Fruit fly (Drosophila melanogaster) whole organism, wandering third instar larva: ENCODE results near the gene bam.

Experiments used
- Abd-B ChIP-seq: fragments of >200 bp; optimal IDR thresholded peaks from 2 replicates; lab custom pipeline; 2017; ENCODE audit warnings: missing biosample characterization, missing genetic modification characterization
- CG32264 ChIP-seq: fragments of 200-800 bp; sonication (Bioruptor generic); optimal IDR thresholded peaks from 2 replicates; lab custom pipeline; 2016; ENCODE audit warnings: missing biosample characterization, missing genetic modification characterization
- CG9705 ChIP-seq: fragments of 200-800 bp; sonication (Bioruptor generic); optimal IDR thresholded peaks from 2 replicates; lab custom pipeline; 2018; ENCODE audit warnings: missing biosample characterization, mild to moderate bottlenecking, missing genetic modification characterization
- CrebA ChIP-seq: fragments of 200-800 bp; sonication (Bioruptor generic); optimal IDR thresholded peaks from 2 replicates; lab custom pipeline; 2016; ENCODE audit warnings: missing biosample characterization, mild to moderate bottlenecking, missing genetic modification characterization, borderline replicate concordance
- Dfd ChIP-seq: fragments of >200 bp; optimal IDR thresholded peaks from 2 replicates; lab custom pipeline; 2017; ENCODE audit warnings: missing biosample characterization, missing genetic modification characterization
- Dif ChIP-seq: fragments of 200-275, 200-300 bp; sonication (Bioruptor generic); optimal IDR thresholded peaks from 2 replicates; lab custom pipeline; 2018; ENCODE audit warnings: missing biosample characterization, missing genetic modification characterization; ENCODE audit not compliant: partially characterized antibody
- GATAd ChIP-seq: sonication (Bioruptor generic); optimal IDR thresholded peaks from 2 replicates; lab custom pipeline; 2016; ENCODE audit warnings: missing biosample characterization, missing genetic modification characterization
- Hnf4 ChIP-seq: fragments of 200-800 bp; sonication (Bioruptor generic); optimal IDR thresholded peaks from 2 replicates; lab custom pipeline; 2016; ENCODE audit warnings: missing biosample characterization, mild to moderate bottlenecking, missing genetic modification characterization
- Hr78 ChIP-seq: fragments of >200 bp; optimal IDR thresholded peaks from 2 replicates; lab custom pipeline; 2017; ENCODE audit warnings: missing biosample characterization, missing genetic modification characterization
- Hr83 ChIP-seq: fragments of 200-300 bp; sonication (Bioruptor generic); optimal IDR thresholded peaks from 2 replicates; lab custom pipeline; 2016; ENCODE audit warnings: missing biosample characterization, mild to moderate bottlenecking, missing genetic modification characterization, moderate library complexity; ENCODE audit not compliant: poor library complexity, severe bottlenecking
- Jra ChIP-seq: sonication (Bioruptor generic); optimal IDR thresholded peaks from 2 replicates; lab custom pipeline; 2016; ENCODE audit warnings: missing biosample characterization, missing genetic modification characterization
- Mio ChIP-seq: sonication (Bioruptor generic); optimal IDR thresholded peaks from 2 replicates; lab custom pipeline; 2016; ENCODE audit warnings: missing biosample characterization, missing genetic modification characterization
- Myc ChIP-seq: fragments of >200 bp; optimal IDR thresholded peaks from 2 replicates; lab custom pipeline; 2017
- N ChIP-seq: fragments of >200 bp; optimal IDR thresholded peaks from 2 replicates; lab custom pipeline; 2018; ENCODE audit warnings: missing biosample characterization, missing external identifiers, missing genetic modification characterization
- OdsH ChIP-seq: fragments of 200-800 bp; sonication (Bioruptor generic); optimal IDR thresholded peaks from 2 replicates; lab custom pipeline; 2016; ENCODE audit warnings: missing biosample characterization, mild to moderate bottlenecking, missing genetic modification characterization
- Rel ChIP-seq, 2 experiments: fragments of 200-800 bp; sonication (Bioruptor generic) in 1 of 2; optimal IDR thresholded peaks; 2 replicates in 1 of 2; 3 replicates in 1 of 2; lab custom pipeline; 2016 to 2019; ENCODE audit warnings: mild to moderate bottlenecking in 2 of 2, missing biosample characterization in 2 of 2, missing genetic modification characterization in 2 of 2, moderate library complexity in 1 of 2
- Sp1 ChIP-seq: fragments of 200-800 bp; sonication (Bioruptor generic); optimal IDR thresholded peaks from 3 replicates; lab custom pipeline; 2019; ENCODE audit warnings: missing biosample characterization, mild to moderate bottlenecking, missing genetic modification characterization, moderate library complexity
- Vsx2 ChIP-seq: fragments of 200-300, 225-300 bp; sonication (Bioruptor generic); optimal IDR thresholded peaks from 2 replicates; lab custom pipeline; 2018; ENCODE audit warnings: missing biosample characterization, missing genetic modification characterization; ENCODE audit not compliant: partially characterized antibody
- br ChIP-seq: fragments of 200-800 bp; sonication (Bioruptor generic); optimal IDR thresholded peaks from 2 replicates; lab custom pipeline; 2016; ENCODE audit warnings: missing biosample characterization, missing genetic modification characterization
- brk ChIP-seq: fragments of 200-800 bp; sonication (Bioruptor generic); optimal IDR thresholded peaks from 2 replicates; lab custom pipeline; 2016; ENCODE audit warnings: missing biosample characterization, mild to moderate bottlenecking, missing genetic modification characterization
- dl ChIP-seq, 2 experiments: fragments of 175-275, 200-275 bp in 1 of 2; fragments of 200-275 bp in 1 of 2; sonication (Bioruptor generic); optimal IDR thresholded peaks; lab custom pipeline; 2018; ENCODE audit warnings: mild to moderate bottlenecking in 2 of 2, missing biosample characterization in 2 of 2, missing genetic modification characterization in 2 of 2, moderate library complexity in 2 of 2; ENCODE audit not compliant: partially characterized antibody in 2 of 2, insufficient read depth in 1 of 2
- dmrt93B ChIP-seq: fragments of 200-800 bp; sonication (Bioruptor generic); optimal IDR thresholded peaks from 2 replicates; lab custom pipeline; 2018; ENCODE audit warnings: missing biosample characterization, mild to moderate bottlenecking, missing genetic modification characterization
- dsf ChIP-seq: sonication (Bioruptor generic); optimal IDR thresholded peaks from 2 replicates; lab custom pipeline; 2016; ENCODE audit warnings: missing biosample characterization, missing genetic modification characterization, borderline replicate concordance
- ey ChIP-seq: fragments of 200-800 bp; sonication (Bioruptor generic); optimal IDR thresholded peaks from 2 replicates; lab custom pipeline; 2016; ENCODE audit warnings: missing biosample characterization, missing genetic modification characterization
- foxo ChIP-seq, 2 experiments: fragments of 200-800 bp; sonication (Bioruptor generic); optimal IDR thresholded peaks; 2 replicates in 1 of 2; 3 replicates in 1 of 2; lab custom pipeline; 2016 to 2017; ENCODE audit warnings: missing biosample characterization in 2 of 2, missing genetic modification characterization in 2 of 2
- fru ChIP-seq: fragments of 200-800 bp; sonication (Bioruptor generic); optimal IDR thresholded peaks from 3 replicates; lab custom pipeline; 2016; ENCODE audit warnings: missing biosample characterization, mild to moderate bottlenecking, missing genetic modification characterization
- h ChIP-seq: fragments of 200-800 bp; sonication (Bioruptor generic); optimal IDR thresholded peaks from 3 replicates; lab custom pipeline; 2016; ENCODE audit warnings: missing biosample characterization, mild to moderate bottlenecking, missing genetic modification characterization
- jim ChIP-seq: fragments of 175-275, 200-325 bp; sonication (Bioruptor generic); optimal IDR thresholded peaks from 2 replicates; lab custom pipeline; 2016; ENCODE audit warnings: missing biosample characterization, mild to moderate bottlenecking, missing genetic modification characterization
- lola ChIP-seq: fragments of >200 bp; optimal IDR thresholded peaks from 2 replicates; lab custom pipeline; 2017; ENCODE audit warnings: missing biosample characterization, missing genetic modification characterization
- pan ChIP-seq: fragments of >200 bp; optimal IDR thresholded peaks from 2 replicates; lab custom pipeline; 2017
- psq ChIP-seq: fragments of 200-800 bp; sonication (Bioruptor generic); optimal IDR thresholded peaks from 3 replicates; lab custom pipeline; 2017; ENCODE audit warnings: missing biosample characterization, mild to moderate bottlenecking, missing genetic modification characterization, moderate library complexity
- rgr ChIP-seq: fragments of 200-800 bp; sonication (Bioruptor generic); optimal IDR thresholded peaks from 3 replicates; lab custom pipeline; 2016; ENCODE audit warnings: missing biosample characterization, mild to moderate bottlenecking, missing genetic modification characterization
- sage ChIP-seq: fragments of 200-800 bp; sonication (Bioruptor generic); optimal IDR thresholded peaks from 2 replicates; lab custom pipeline; 2016; ENCODE audit warnings: missing biosample characterization, mild to moderate bottlenecking, missing genetic modification characterization
- sv ChIP-seq: fragments of 200-800 bp; sonication (Bioruptor generic); optimal IDR thresholded peaks from 3 replicates; lab custom pipeline; 2016; ENCODE audit warnings: missing biosample characterization, missing genetic modification characterization
- tai ChIP-seq: sonication (Bioruptor generic); optimal IDR thresholded peaks from 2 replicates; lab custom pipeline; 2016; ENCODE audit warnings: missing biosample characterization, missing genetic modification characterization
- usp ChIP-seq: fragments of >200 bp; optimal IDR thresholded peaks from 2 replicates; lab custom pipeline; 2017; ENCODE audit warnings: missing biosample characterization, missing genetic modification characterization
- woc ChIP-seq: sonication (Bioruptor generic); optimal IDR thresholded peaks from 2 replicates; lab custom pipeline; 2016; ENCODE audit warnings: missing biosample characterization, mild to moderate bottlenecking, missing genetic modification characterization

The bam gene

DNA sequence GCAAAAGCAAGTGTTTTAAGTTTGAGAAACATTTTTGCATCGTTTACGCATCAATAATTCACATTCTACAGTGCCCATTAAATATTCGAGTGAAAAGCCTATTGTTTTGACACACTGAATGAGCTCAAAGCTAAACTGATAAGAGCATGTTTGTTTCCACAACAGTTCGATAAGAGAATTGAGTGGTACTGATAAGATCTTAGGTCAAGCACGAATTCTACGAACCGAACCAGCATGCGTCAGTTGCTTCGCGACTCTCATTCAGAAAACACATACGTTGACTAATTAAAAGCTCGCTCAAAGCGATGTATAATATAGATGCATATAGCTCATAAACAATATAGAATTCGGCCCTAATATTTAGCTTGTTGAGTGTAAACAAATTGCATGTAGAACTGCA is 35.7 kb downstream of the bam start:
- TF ChIP-seq Mio (GFP tag; lab: Kevin White, UChicago) (no peak), Hnf4 (GFP tag; lab: Kevin White, UChicago) (no peak), Rel (GFP tag; optimal IDR thresholded peaks at IDR 0.05; lab: Kevin White, UChicago) (no peak), Rel (tag; optimal IDR thresholded peaks at IDR 0.05; lab: Kevin White, UChicago) (no peak), Vsx2 (GFP tag; lab: Kevin White, UChicago) (no peak), Abd-B (GFP tag; lab: Kevin White, UChicago) (no peak), foxo (GFP tag; optimal IDR thresholded peaks at IDR 0.05; lab: Kevin White, UChicago) (no peak), Sp1 (GFP tag; lab: Kevin White, UChicago) (no peak), CG9705 (GFP tag; lab: Kevin White, UChicago) (no peak), tai (no peak), fru (GFP tag; lab: Kevin White, UChicago) (no peak), Hr83 (GFP tag; lab: Kevin White, UChicago) (no peak), pan (lab: Kevin White, UChicago) (no peak), sage (GFP tag; lab: Kevin White, UChicago) (no peak), usp (GFP tag; lab: Kevin White, UChicago) (no peak), dsf (GFP tag; lab: Kevin White, UChicago) (no peak), lola (no peak), jim (no peak), ey (GFP tag; lab: Kevin White, UChicago) (no peak), Myc (lab: Kevin White, UChicago) (no peak), h (GFP tag; lab: Kevin White, UChicago) (no peak)

DNA sequence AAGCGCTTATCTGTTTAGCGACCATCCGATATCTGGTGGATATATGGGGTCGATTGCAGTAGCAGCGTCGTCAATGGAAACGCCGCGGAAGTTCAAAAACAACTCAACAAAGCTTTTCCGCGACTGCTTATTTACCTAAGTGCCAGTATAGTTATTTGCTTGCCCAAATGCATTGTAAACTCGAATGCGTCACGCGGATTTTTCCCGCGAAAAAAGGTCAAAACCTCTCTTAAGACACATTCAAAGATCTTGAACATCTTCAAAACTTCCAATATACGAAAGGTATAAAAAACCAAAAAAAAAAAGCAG is 36.2 kb downstream of the bam start:
- TF ChIP-seq br (GFP tag; lab: Kevin White, UChicago) (no peak), sv (GFP tag; lab: Kevin White, UChicago) (no peak), Jra (GFP tag; lab: Kevin White, UChicago) (no peak), GATAd (GFP tag; lab: Kevin White, UChicago) (no peak), usp (GFP tag; lab: Kevin White, UChicago) (no peak), OdsH (GFP tag; lab: Kevin White, UChicago) (no peak), jim (no peak), dl (GFP tag; optimal IDR thresholded peaks at IDR 0.05; lab: Kevin White, UChicago; ENCODE audit: insufficient read depth in 1 of 2, partially characterized antibody in 2 of 2) (no peak)
- TF ChIP-seq, all 38 proteins: peak for 0

DNA sequence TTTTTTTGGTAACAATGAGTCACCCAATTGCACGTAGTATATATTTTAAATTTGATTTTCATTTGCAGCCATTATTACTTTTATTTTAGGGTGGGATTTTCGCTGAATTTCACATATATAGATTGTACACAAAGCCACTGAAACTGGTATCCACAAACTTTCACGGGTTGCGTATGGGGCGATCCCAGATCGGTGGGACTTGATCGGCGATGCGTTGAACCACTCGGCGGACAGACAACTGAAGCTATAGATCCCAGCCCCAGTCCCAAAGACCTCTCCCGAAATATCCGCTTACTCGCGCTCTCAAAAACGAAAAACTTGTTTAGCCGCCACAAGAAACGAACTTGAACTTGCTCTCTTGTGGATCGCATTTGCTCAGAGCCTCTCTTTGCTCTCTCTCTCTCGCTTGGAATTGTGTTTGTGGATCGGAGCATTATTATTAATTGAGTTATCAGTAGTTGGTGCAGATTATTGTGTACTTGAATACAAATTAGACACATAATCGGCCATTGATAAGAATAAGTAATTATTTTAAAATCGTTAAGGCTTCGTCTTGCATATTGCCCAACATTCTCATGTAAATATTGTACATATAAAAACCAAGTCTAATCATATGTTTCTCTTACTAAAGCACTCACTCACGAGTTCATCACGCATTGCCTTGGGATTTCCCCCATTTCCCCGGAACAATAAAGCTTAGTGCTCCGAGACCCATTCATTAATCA is 36.7 kb downstream of the bam start, which contains the start of gene Cad96Ca:
Gene Cad96Ca (minus strand): TSS at position 242 of the 725 bp plus-strand sequence.
- peak; percentile 85 for TF ChIP-seq Vsx2 (GFP tag; lab: Kevin White, UChicago)
- TF ChIP-seq N (GFP tag; lab: Kevin White, UChicago): no peak
- TF ChIP-seq sage (GFP tag; lab: Kevin White, UChicago): no peak
- peak; percentile 89 for TF ChIP-seq Dif (GFP tag; lab: Kevin White, UChicago)
- TF ChIP-seq Hr83 (GFP tag; lab: Kevin White, UChicago): peak; percentile 21
- TF ChIP-seq dl (GFP tag; optimal IDR thresholded peaks at IDR 0.05; lab: Kevin White, UChicago; ENCODE audit: insufficient read depth in 1 of 2, partially characterized antibody in 2 of 2): peak; percentile 47 to 78
- TF ChIP-seq Rel (GFP tag; optimal IDR thresholded peaks at IDR 0.05; lab: Kevin White, UChicago): no peak
- peak; percentile 71 for TF ChIP-seq Rel (tag; optimal IDR thresholded peaks at IDR 0.05; lab: Kevin White, UChicago)

DNA sequence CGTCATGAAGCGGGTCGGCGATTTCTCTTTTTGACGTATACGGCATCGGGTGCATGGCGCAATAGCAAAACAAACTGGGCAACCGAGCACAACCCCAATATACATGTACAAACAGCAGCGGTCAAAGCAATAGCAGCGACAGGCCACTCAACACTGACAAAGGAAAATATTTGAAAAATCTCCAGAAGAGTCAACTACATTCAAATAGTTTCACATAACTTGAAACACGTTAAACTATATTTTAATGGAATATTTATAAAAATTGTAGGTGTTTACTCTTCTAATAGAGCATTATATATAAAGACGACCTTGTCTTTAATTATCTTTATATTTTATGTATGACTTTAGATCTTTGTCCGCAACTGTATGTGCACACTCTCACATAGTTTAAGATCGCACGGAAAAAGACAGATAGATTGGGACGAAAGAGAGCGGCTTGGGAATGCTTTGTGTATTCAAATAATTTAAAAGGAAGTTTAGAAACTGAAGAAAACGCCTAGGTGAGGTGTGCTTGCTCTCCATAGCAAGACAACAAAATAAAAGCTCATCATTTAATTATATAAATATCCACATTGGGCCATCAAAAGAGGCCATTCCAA is 37.4 kb downstream of the bam start:
- TF ChIP-seq brk (GFP tag; lab: Kevin White, UChicago) (peak; percentile 15), pan (lab: Kevin White, UChicago) (no peak), Hr83 (GFP tag; lab: Kevin White, UChicago) (no peak), woc (GFP tag; lab: Kevin White, UChicago) (peak; percentile 43), sage (GFP tag; lab: Kevin White, UChicago) (peak; percentile 38), usp (GFP tag; lab: Kevin White, UChicago) (no peak), CrebA (GFP tag; lab: Kevin White, UChicago) (no peak), Vsx2 (GFP tag; lab: Kevin White, UChicago) (no peak), dl (GFP tag; optimal IDR thresholded peaks at IDR 0.05; lab: Kevin White, UChicago; ENCODE audit: insufficient read depth in 1 of 2, partially characterized antibody in 2 of 2) (no peak), Dfd (no peak), psq (GFP tag; lab: Kevin White, UChicago) (peak; percentile 65), ey (GFP tag; lab: Kevin White, UChicago) (peak; percentile 64), dmrt93B (peak; percentile 45), Jra (GFP tag; lab: Kevin White, UChicago) (no peak), Hr78 (GFP tag; lab: Kevin White, UChicago) (no peak), Mio (GFP tag; lab: Kevin White, UChicago) (no peak), rgr (peak; percentile 78), Sp1 (GFP tag; lab: Kevin White, UChicago) (peak; percentile 66), sv (GFP tag; lab: Kevin White, UChicago) (peak; percentile 63), dsf (GFP tag; lab: Kevin White, UChicago) (no peak), Myc (lab: Kevin White, UChicago) (no peak), jim (no peak), tai (peak; percentile 20), Dif (GFP tag; lab: Kevin White, UChicago) (no peak), lola (no peak), CG9705 (GFP tag; lab: Kevin White, UChicago) (no peak), Abd-B (GFP tag; lab: Kevin White, UChicago) (no peak), CG32264 (GFP tag; lab: Kevin White, UChicago) (peak; percentile 4)
